Fruit fly (Drosophila melanogaster): ENCODE results near the gene Lcp65Ac.

dm6 chr3L:6115505-6115904, 29.1 kb upstream of the Lcp65Ac start:
- TF ChIP-seq sv (GFP tag; optimal IDR thresholded peaks at IDR 0.05) (no peak), fru (GFP tag; optimal IDR thresholded peaks at IDR 0.05) (no peak), rgr (GFP tag; optimal IDR thresholded peaks at IDR 0.05) (no peak), usp (GFP tag; optimal IDR thresholded peaks at IDR 0.05) (no peak), OdsH (GFP tag; optimal IDR thresholded peaks at IDR 0.05) (no peak), pan (optimal IDR thresholded peaks at IDR 0.05) (no peak), HLH106 (tag; optimal IDR thresholded peaks at IDR 0.05) (no peak), Abd-B (GFP tag; optimal IDR thresholded peaks at IDR 0.05) (no peak), Mio (GFP tag; optimal IDR thresholded peaks at IDR 0.05) (no peak), psq (GFP tag; optimal IDR thresholded peaks at IDR 0.05) (no peak), CG32264 (GFP tag; optimal IDR thresholded peaks at IDR 0.05) (no peak)
